Worm (Caenorhabditis elegans) whole organism, young adult: ENCODE data around the gene T07C4.3.

Experiments used
- B0261.1 ChIP-seq: sonication (generic microtip); optimal IDR thresholded peaks from 2 replicates; lab custom pipeline; 2016; ENCODE audit warnings: mild to moderate bottlenecking, missing genetic modification characterization, moderate library complexity, missing compliant biosample characterization
- F23B12.7 ChIP-seq: sonication (generic microtip); optimal IDR thresholded peaks from 2 replicates; lab custom pipeline; 2017; ENCODE audit warnings: missing genetic modification characterization, mild to moderate bottlenecking, missing compliant biosample characterization, antibody characterized with exemption, moderate library complexity; ENCODE audit not compliant: insufficient read depth
- F55B11.4 ChIP-seq: sonication (generic microtip); optimal IDR thresholded peaks from 2 replicates; lab custom pipeline; 2016; ENCODE audit warnings: missing compliant biosample characterization, missing genetic modification characterization, borderline replicate concordance; ENCODE audit not compliant: insufficient read depth
- K12H6.12 ChIP-seq: fragments of 200-800 bp; sonication (Bioruptor generic); optimal IDR thresholded peaks from 2 replicates; lab custom pipeline; 2018; ENCODE audit warnings: mild to moderate bottlenecking, missing genetic modification characterization, missing compliant biosample characterization
- Y67H2A.10 ChIP-seq: fragments of 200-800 bp; sonication (Bioruptor generic); conservative IDR thresholded peaks from 2 replicates; pipeline ENCODE4 v1.3.6; 2022; ENCODE audit warnings: missing genetic modification reagents, missing genetic modification characterization, missing compliant biosample characterization
- ZK185.1 ChIP-seq: sonication (generic microtip); optimal IDR thresholded peaks from 2 replicates; lab custom pipeline; 2016; ENCODE audit warnings: mild to moderate bottlenecking, missing genetic modification characterization, missing compliant biosample characterization; ENCODE audit not compliant: poor library complexity, severe bottlenecking
- ama-1 ChIP-seq, 3 experiments: fragments of 150-350 bp in 1 of 3; sonication (generic microtip) in 2 of 3; optimal IDR thresholded peaks; 2 replicates each; lab custom pipeline; 2014 to 2018; ENCODE audit warnings: missing biosample characterization in 2 of 3, missing genetic modification characterization in 2 of 3, missing genetic modification reagents in 2 of 3
- athp-1 ChIP-seq: sonication (generic microtip); optimal IDR thresholded peaks from 2 replicates; lab custom pipeline; 2017; ENCODE audit warnings: mild to moderate bottlenecking, missing genetic modification characterization, missing compliant biosample characterization
- attf-3 ChIP-seq: fragments of 200-800 bp; sonication (Bioruptor generic); conservative IDR thresholded peaks from 2 replicates; pipeline ENCODE4 v1.3.6; 2022; ENCODE audit warnings: missing genetic modification reagents, missing genetic modification characterization, missing compliant biosample characterization
- cebp-1 ChIP-seq, 2 experiments: fragments of 200-800 bp in 1 of 2; sonication (Bioruptor generic) in 1 of 2; sonication (generic microtip) in 1 of 2; IDR thresholded peaks in 1 of 2; optimal IDR thresholded peaks in 1 of 2; 2 replicates each; pipeline versions ENCODE4 v1.3.6 to Lab custom; 2017 to 2022; ENCODE audit warnings: missing compliant biosample characterization in 2 of 2, missing genetic modification characterization in 2 of 2, mild to moderate bottlenecking in 1 of 2, missing genetic modification reagents in 1 of 2, moderate library complexity in 1 of 2
- cebp-2 ChIP-seq: fragments of 200-800 bp; sonication (Bioruptor generic); IDR thresholded peaks from 2 replicates; pipeline ENCODE4 v1.3.6; 2022; ENCODE audit warnings: missing genetic modification characterization, missing compliant biosample characterization
- chd-7 ChIP-seq: sonication (generic microtip); optimal IDR thresholded peaks from 2 replicates; lab custom pipeline; 2016; ENCODE audit warnings: mild to moderate bottlenecking, missing genetic modification characterization, moderate library complexity, missing compliant biosample characterization
- efl-1 ChIP-seq: fragments of 150-350 bp; optimal IDR thresholded peaks from 2 replicates; lab custom pipeline; 2014; ENCODE audit warnings: missing biosample characterization, missing genetic modification reagents, missing genetic modification characterization
- egrh-3 ChIP-seq: fragments of 200-800 bp; sonication (Bioruptor generic); IDR thresholded peaks from 2 replicates; pipeline ENCODE4 v1.3.6; 2022; ENCODE audit warnings: missing genetic modification reagents, missing genetic modification characterization, missing compliant biosample characterization
- ets-4 ChIP-seq: fragments of 200-800 bp; sonication (Bioruptor generic); optimal IDR thresholded peaks from 2 replicates; lab custom pipeline; 2018; ENCODE audit warnings: mild to moderate bottlenecking, missing genetic modification characterization, missing compliant biosample characterization
- hrde-1 ChIP-seq: sonication (generic microtip); optimal IDR thresholded peaks from 2 replicates; lab custom pipeline; 2016; ENCODE audit warnings: missing genetic modification characterization, mild to moderate bottlenecking, missing compliant biosample characterization, moderate library complexity, missing genotype, missing genetic modification reagents, borderline replicate concordance
- hsf-1 ChIP-seq: fragments of 200-800 bp; sonication (Bioruptor generic); IDR thresholded peaks from 2 replicates; pipeline ENCODE4 v1.3.6; 2022; ENCODE audit warnings: missing genetic modification reagents, missing genetic modification characterization, missing compliant biosample characterization
- let-526 ChIP-seq: fragments of 200-800 bp; sonication (Bioruptor generic); IDR thresholded peaks from 2 replicates; pipeline ENCODE4 v1.3.6; 2022; ENCODE audit warnings: missing genetic modification reagents, missing genetic modification characterization, missing compliant biosample characterization
- let-607 ChIP-seq, 2 experiments: fragments of 200-800 bp in 1 of 2; sonication (Bioruptor generic) in 1 of 2; sonication (generic microtip) in 1 of 2; optimal IDR thresholded peaks; 2 replicates each; lab custom pipeline; 2016 to 2018; ENCODE audit warnings: mild to moderate bottlenecking in 2 of 2, missing compliant biosample characterization in 2 of 2, missing genetic modification characterization in 2 of 2, moderate library complexity in 2 of 2, missing genotype in 1 of 2
- lin-26 ChIP-seq: fragments of 200-800 bp; sonication (Bioruptor generic); IDR thresholded peaks from 2 replicates; pipeline ENCODE4 v1.3.6; 2022; ENCODE audit warnings: missing genetic modification reagents, missing genetic modification characterization, missing compliant biosample characterization
- lsl-1 ChIP-seq: fragments of 200-800 bp; sonication (Bioruptor generic); optimal IDR thresholded peaks from 2 replicates; lab custom pipeline; 2018; ENCODE audit warnings: mild to moderate bottlenecking, missing genetic modification characterization, moderate library complexity, missing compliant biosample characterization
- lsy-27 ChIP-seq: sonication (generic microtip); optimal IDR thresholded peaks from 2 replicates; lab custom pipeline; 2017; ENCODE audit warnings: missing genetic modification characterization, mild to moderate bottlenecking, missing compliant biosample characterization, antibody characterized with exemption, missing genotype, borderline replicate concordance; ENCODE audit not compliant: insufficient read depth
- madf-6 ChIP-seq: fragments of 200-800 bp; sonication (Bioruptor generic); IDR thresholded peaks from 2 replicates; pipeline ENCODE4 v1.3.6; 2022; ENCODE audit warnings: missing genetic modification reagents, missing genetic modification characterization, missing compliant biosample characterization
- nfyb-1 ChIP-seq: fragments of 200-800 bp; sonication (Bioruptor generic); IDR thresholded peaks from 2 replicates; pipeline ENCODE4 v1.3.6; 2022; ENCODE audit warnings: missing genetic modification reagents, missing genetic modification characterization, missing compliant biosample characterization
- nhr-179 ChIP-seq: sonication (generic microtip); optimal IDR thresholded peaks from 2 replicates; lab custom pipeline; 2016; ENCODE audit warnings: mild to moderate bottlenecking, missing genetic modification characterization, missing compliant biosample characterization
- nhr-80 ChIP-seq: sonication (generic microtip); optimal IDR thresholded peaks from 2 replicates; lab custom pipeline; 2016; ENCODE audit warnings: missing genetic modification characterization, missing compliant biosample characterization
- rcor-1 ChIP-seq: fragments of 200-800 bp; sonication (Bioruptor generic); IDR thresholded peaks from 2 replicates; pipeline ENCODE4 v1.3.6; 2022; ENCODE audit warnings: missing genetic modification reagents, missing genetic modification characterization, missing compliant biosample characterization
- rec-8 ChIP-seq, 2 experiments: sonication (generic microtip); optimal IDR thresholded peaks; 2 replicates each; lab custom pipeline; 2016; ENCODE audit warnings: mild to moderate bottlenecking in 2 of 2, missing genetic modification characterization in 2 of 2, missing genetic modification reagents in 2 of 2, missing genotype in 2 of 2, missing biosample characterization in 1 of 2, missing compliant biosample characterization in 1 of 2, moderate library complexity in 1 of 2
- sea-2 ChIP-seq: fragments of 200-800 bp; sonication (Bioruptor generic); IDR thresholded peaks from 2 replicates; pipeline ENCODE4 v1.3.6; 2022; ENCODE audit warnings: missing genetic modification characterization, missing compliant biosample characterization
- snpc-1.3 ChIP-seq: sonication (generic microtip); optimal IDR thresholded peaks from 2 replicates; lab custom pipeline; 2017; ENCODE audit warnings: missing genetic modification characterization, mild to moderate bottlenecking, missing compliant biosample characterization, antibody characterized with exemption, moderate library complexity, missing genotype, missing genetic modification reagents; ENCODE audit not compliant: insufficient read depth
- snpc-4 ChIP-seq, 5 experiments: fragments of 150-350 bp in 1 of 5; sonication (generic microtip) in 4 of 5; optimal IDR thresholded peaks; 2 replicates each; lab custom pipeline; 2014 to 2018; ENCODE audit warnings: missing genetic modification characterization in 5 of 5, missing biosample characterization in 3 of 5, antibody characterized with exemption in 2 of 5, mild to moderate bottlenecking in 2 of 5, missing compliant biosample characterization in 2 of 5, missing genotype in 2 of 5, moderate library complexity in 2 of 5, missing genetic modification reagents in 1 of 5
- somi-1 ChIP-seq: fragments of 200-800 bp; sonication (Bioruptor generic); optimal IDR thresholded peaks from 2 replicates; lab custom pipeline; 2018; ENCODE audit warnings: mild to moderate bottlenecking, missing genetic modification characterization, missing compliant biosample characterization
- tbp1 ChIP-seq: fragments of 200-800 bp; sonication (Bioruptor generic); optimal IDR thresholded peaks from 2 replicates; lab custom pipeline; 2018; ENCODE audit warnings: mild to moderate bottlenecking, missing genetic modification characterization, missing compliant biosample characterization
- tbx-9 ChIP-seq: sonication (generic microtip); optimal IDR thresholded peaks from 2 replicates; lab custom pipeline; 2016; ENCODE audit warnings: borderline replicate concordance, missing genetic modification characterization, inconsistent platforms, missing compliant biosample characterization
- unc-130 ChIP-seq: sonication (generic microtip); optimal IDR thresholded peaks from 2 replicates; lab custom pipeline; 2016; ENCODE audit warnings: missing genetic modification reagents, missing genetic modification characterization, missing compliant biosample characterization
- zfh-2 ChIP-seq: fragments of 200-800 bp; sonication (Bioruptor generic); conservative IDR thresholded peaks from 2 replicates; pipeline ENCODE4 v1.3.6; 2022; ENCODE audit warnings: missing genetic modification reagents, missing genetic modification characterization, missing compliant biosample characterization
- ztf-18 ChIP-seq: sonication (generic microtip); optimal IDR thresholded peaks from 2 replicates; lab custom pipeline; 2016; ENCODE audit warnings: missing genotype, mild to moderate bottlenecking, missing genetic modification characterization, missing compliant biosample characterization

Gene T07C4.3

ce11 chrIII:10326327-10326726, 25.6 kb upstream of the T07C4.3 start:
- TF ChIP-seq ets-4 (GFP tag; lab: Kevin White, UChicago) (no peak), zfh-2 (GFP tag; lab: Robert Waterston, UW) (peak; percentile 83), egrh-3 (peak; percentile 26; the same call in 1 of the 2 replicates), nfyb-1 (GFP tag; lab: Robert Waterston, UW) (0 out of 2 replicates have a peak, but pooled peaks have one; percentile 20)

DNA sequence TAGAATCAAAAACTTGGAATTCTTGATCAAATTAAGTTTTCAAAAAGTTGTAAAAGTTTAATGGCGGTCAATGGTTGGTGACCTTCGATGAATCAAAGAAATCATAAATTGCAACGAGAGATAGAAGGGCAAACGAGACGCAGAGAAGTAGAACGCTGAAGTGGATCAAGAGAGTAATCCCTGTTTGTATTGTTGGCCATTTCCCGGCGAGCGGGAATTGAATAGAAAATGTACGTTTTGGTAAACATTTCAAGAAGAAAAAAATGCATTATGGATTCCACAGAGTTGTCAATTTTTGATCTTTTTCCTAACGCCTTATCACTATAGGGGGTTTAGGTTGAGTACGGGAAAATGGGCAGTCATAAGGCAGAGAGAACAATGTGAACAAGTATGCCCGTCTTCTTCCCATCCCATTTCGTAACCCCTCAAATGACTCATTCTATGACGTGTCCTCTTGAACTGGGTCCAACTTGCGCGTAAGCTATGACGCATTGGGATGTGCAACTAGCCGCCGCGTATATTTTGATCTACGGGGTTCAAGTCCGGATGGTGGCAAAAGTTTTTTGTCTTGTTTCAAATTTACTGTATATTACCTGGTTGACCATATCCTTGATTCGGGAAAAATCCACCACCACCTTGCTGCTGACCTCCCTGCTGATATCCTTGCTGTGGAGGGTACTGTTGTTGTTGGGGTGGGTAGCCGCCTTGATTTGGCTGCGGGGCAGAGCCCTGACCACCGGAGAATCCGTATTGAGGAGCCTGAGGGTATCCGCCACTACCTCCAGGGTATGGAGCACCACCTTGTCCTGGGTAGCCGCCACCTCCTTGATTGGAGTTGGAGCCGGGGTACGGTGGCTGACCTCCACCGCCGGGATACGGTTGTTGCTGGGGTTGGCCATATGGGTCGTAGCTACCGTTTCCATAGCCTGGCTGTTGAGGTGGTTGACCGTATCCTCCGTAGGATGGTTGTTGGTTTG, 23.1 kb upstream of the T07C4.3 start:
- peak; percentile 51 for TF ChIP-seq efl-1
- peak; percentile 16 for TF ChIP-seq chd-7 (tag; lab: Kevin White, UChicago)
- TF ChIP-seq unc-130 (GFP tag; lab: Kevin White, UChicago) = no peak
- no peak for TF ChIP-seq lsy-27 (tag; lab: Kevin White, UChicago)
- TF ChIP-seq tbx-9 = peak; percentile 77
- no peak for TF ChIP-seq F55B11.4 (tag; lab: Kevin White, UChicago)
- TF ChIP-seq lin-26 (GFP tag; lab: Robert Waterston, UW) = no peak
- no peak for TF ChIP-seq Y67H2A.10 (GFP tag; lab: Robert Waterston, UW)
- 0 out of 2 replicates have a peak, but pooled peaks have one; percentile 11 for TF ChIP-seq cebp-1 (GFP tag; IDR thresholded peaks at IDR 0.05; lab: Robert Waterston, UW)
- TF ChIP-seq cebp-1 (tag; optimal IDR thresholded peaks at IDR 0.05; lab: Kevin White, UChicago) = peak; percentile 77
- TF ChIP-seq madf-6 (GFP tag; lab: Robert Waterston, UW) = peak; percentile 43
- no peak for TF ChIP-seq lsl-1 (GFP tag; lab: Kevin White, UChicago)
- no peak for TF ChIP-seq let-526 (GFP tag; lab: Robert Waterston, UW)
- TF ChIP-seq nhr-80 (tag; lab: Kevin White, UChicago) = peak; percentile 8
- TF ChIP-seq snpc-4 (GFP tag; optimal IDR thresholded peaks at IDR 0.05; lab: Kevin White, UChicago) = no peak
- TF ChIP-seq snpc-4 (tag; optimal IDR thresholded peaks at IDR 0.05; lab: Kevin White, UChicago) = no peak
- TF ChIP-seq rec-8 (tag; optimal IDR thresholded peaks at IDR 0.05; lab: Kevin White, UChicago) = no peak
- TF ChIP-seq zfh-2 (GFP tag; lab: Robert Waterston, UW) = peak; percentile 84
- TF ChIP-seq egrh-3 = peak; percentile 45; the same call in 1 of the 2 replicates

DNA sequence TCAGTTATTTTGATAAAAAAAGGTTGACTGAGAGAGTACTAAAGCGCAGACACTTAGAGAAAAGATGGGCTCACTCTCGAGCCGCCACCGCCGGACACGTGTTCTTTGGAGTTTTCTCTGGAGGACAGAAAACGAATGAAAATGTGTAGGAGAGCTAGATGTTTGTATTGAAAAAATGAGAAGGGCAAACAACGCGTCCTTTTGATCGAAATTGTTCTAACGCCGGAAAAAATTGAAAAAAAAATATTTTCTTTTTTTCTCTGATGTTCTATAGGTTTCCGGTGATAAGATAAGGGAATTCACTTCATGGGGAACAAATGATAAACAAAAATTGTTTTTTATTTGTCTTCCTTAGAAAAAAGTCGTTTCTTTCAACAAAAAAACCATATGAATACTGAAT, 22.1 kb upstream of the T07C4.3 start:
- no peak for TF ChIP-seq rcor-1 (GFP tag; lab: Robert Waterston, UW)
- no peak for TF ChIP-seq K12H6.12
- TF ChIP-seq cebp-2 = no peak
- TF ChIP-seq ama-1 (optimal IDR thresholded peaks at IDR 0.05; lab: Kevin White, UChicago) = peak; percentile 9
- no peak for TF ChIP-seq ama-1 (GFP tag; optimal IDR thresholded peaks at IDR 0.05; lab: Kevin White, UChicago)
- no peak for TF ChIP-seq lsl-1 (GFP tag; lab: Kevin White, UChicago)
- TF ChIP-seq ztf-18 = peak; percentile 29
- TF ChIP-seq ZK185.1 (tag; lab: Kevin White, UChicago) = no peak
- TF ChIP-seq cebp-1 (GFP tag; IDR thresholded peaks at IDR 0.05; lab: Robert Waterston, UW) = no peak
- TF ChIP-seq cebp-1 (tag; optimal IDR thresholded peaks at IDR 0.05; lab: Kevin White, UChicago) = peak; percentile 49
- no peak for TF ChIP-seq tbp1
- TF ChIP-seq nhr-80 (tag; lab: Kevin White, UChicago) = peak; percentile 56
- no peak for TF ChIP-seq sea-2 (GFP tag; lab: Robert Waterston, UW)
- TF ChIP-seq snpc-1.3 (tag; lab: Kevin White, UChicago) = no peak
- TF ChIP-seq athp-1 (tag; lab: Kevin White, UChicago) = no peak
- TF ChIP-seq attf-3 (GFP tag; lab: Robert Waterston, UW) = no peak
- TF ChIP-seq let-607 (tag; optimal IDR thresholded peaks at IDR 0.05; lab: Kevin White, UChicago) = peak in 1 of 2 experiments; percentile 35
- no peak for TF ChIP-seq ets-4 (GFP tag; lab: Kevin White, UChicago)
- TF ChIP-seq somi-1 (GFP tag; lab: Kevin White, UChicago) = no peak
- TF ChIP-seq F23B12.7 (tag; lab: Kevin White, UChicago) = peak; percentile 41
- no peak for TF ChIP-seq B0261.1 (tag; lab: Kevin White, UChicago)
- TF ChIP-seq hrde-1 (tag; lab: Kevin White, UChicago) = no peak
- TF ChIP-seq Y67H2A.10 (GFP tag; lab: Robert Waterston, UW) = no peak
- TF ChIP-seq hsf-1 = no peak
- no peak for TF ChIP-seq nhr-179 (tag; lab: Kevin White, UChicago)
- TF ChIP-seq, all 124 proteins: peak for 6
